Worm (Caenorhabditis elegans) whole organism, L1 larva: ENCODE data around the gene hpl-1.

Experiments used
- C04F5.9 ChIP-seq: sonication (generic microtip); optimal IDR thresholded peaks from 2 replicates; lab custom pipeline; 2016; ENCODE audit warnings: missing genetic modification characterization, missing compliant biosample characterization
- Y116A8C.19 ChIP-seq: sonication (generic microtip); optimal IDR thresholded peaks from 2 replicates; lab custom pipeline; 2016; ENCODE audit warnings: missing compliant biosample characterization, missing genetic modification characterization, borderline replicate concordance
- elt-3 ChIP-seq, 6 experiments: fragments of 150-350 bp in 1 of 6; sonication (generic microtip); optimal IDR thresholded peaks; 2 replicates each; lab custom pipeline; 2017 to 2018; ENCODE audit warnings: missing biosample characterization in 6 of 6, missing genetic modification characterization in 6 of 6, inconsistent platforms in 1 of 6
- fkh-10 ChIP-seq: sonication (generic microtip); optimal IDR thresholded peaks from 2 replicates; lab custom pipeline; 2017; ENCODE audit warnings: missing biosample characterization, missing genetic modification reagents, missing genetic modification characterization
- jun-1 ChIP-seq: fragments of 150-350 bp; optimal IDR thresholded peaks from 2 replicates; lab custom pipeline; 2014; ENCODE audit warnings: missing biosample characterization, missing genetic modification reagents, missing genetic modification characterization
- lin-13 ChIP-seq: fragments of 150-350 bp; optimal IDR thresholded peaks from 2 replicates; lab custom pipeline; 2014; ENCODE audit warnings: missing biosample characterization, missing genetic modification reagents, missing genetic modification characterization
- mep-1 ChIP-seq: fragments of 150-350 bp; optimal IDR thresholded peaks from 2 replicates; lab custom pipeline; 2014; ENCODE audit warnings: missing biosample characterization, missing genetic modification characterization
- nhr-237 ChIP-seq: fragments of 150-350 bp; optimal IDR thresholded peaks from 2 replicates; lab custom pipeline; 2014; ENCODE audit warnings: missing biosample characterization, missing genetic modification characterization
- skn-1 ChIP-seq: fragments of 150-350 bp; optimal IDR thresholded peaks from 2 replicates; lab custom pipeline; 2014; ENCODE audit warnings: missing biosample characterization, missing genetic modification characterization
- tlp-1 ChIP-seq: fragments of 150-350 bp; optimal IDR thresholded peaks from 2 replicates; lab custom pipeline; 2014; ENCODE audit warnings: missing biosample characterization, missing genetic modification characterization
- unc-62 ChIP-seq: fragments of 150-350 bp; optimal IDR thresholded peaks from 2 replicates; lab custom pipeline; 2014; ENCODE audit warnings: missing biosample characterization, missing genetic modification reagents, missing genetic modification characterization
- zag-1 ChIP-seq: fragments of 150-350 bp; optimal IDR thresholded peaks from 2 replicates; lab custom pipeline; 2014; ENCODE audit warnings: missing biosample characterization, missing genetic modification characterization

DNA sequence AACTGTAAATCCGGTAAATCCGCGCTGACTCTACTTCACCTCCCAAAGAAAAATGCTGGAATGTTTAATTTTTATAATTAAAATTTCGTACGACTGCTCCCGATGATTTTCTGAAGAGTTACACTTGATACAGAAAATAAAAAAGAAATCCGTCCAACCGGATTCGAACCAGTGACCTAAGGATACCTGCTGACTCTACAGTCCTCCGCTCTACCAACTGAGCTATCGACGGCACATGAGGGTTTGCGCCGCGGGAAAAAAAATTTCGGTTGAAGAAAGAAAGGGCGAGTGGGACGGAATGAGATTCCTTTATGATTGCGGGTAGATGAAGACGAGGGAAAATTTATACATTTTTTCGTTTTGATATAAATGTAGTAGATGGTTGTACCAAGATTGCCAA is 39.4 kb downstream of the hpl-1 start:
- TF ChIP-seq skn-1 (no peak), nhr-237 (tag; lab: Kevin White, UChicago) (no peak), elt-3 (tag; optimal IDR thresholded peaks at IDR 0.05; lab: Kevin White, UChicago) (no peak), C04F5.9 (tag; lab: Kevin White, UChicago) (no peak), mep-1 (tag; lab: Kevin White, UChicago) (no peak), tlp-1 (tag; lab: Kevin White, UChicago) (no peak), fkh-10 (GFP tag; lab: Kevin White, UChicago) (no peak), Y116A8C.19 (tag; lab: Kevin White, UChicago) (no peak), jun-1 (tag; lab: Kevin White, UChicago) (no peak), unc-62 (GFP tag; lab: Kevin White, UChicago) (no peak), lin-13 (no peak), zag-1 (tag; lab: Kevin White, UChicago) (no peak)
